Fruit fly (Drosophila melanogaster): ENCODE measurements around the gene wg.

wg gene

DNA sequence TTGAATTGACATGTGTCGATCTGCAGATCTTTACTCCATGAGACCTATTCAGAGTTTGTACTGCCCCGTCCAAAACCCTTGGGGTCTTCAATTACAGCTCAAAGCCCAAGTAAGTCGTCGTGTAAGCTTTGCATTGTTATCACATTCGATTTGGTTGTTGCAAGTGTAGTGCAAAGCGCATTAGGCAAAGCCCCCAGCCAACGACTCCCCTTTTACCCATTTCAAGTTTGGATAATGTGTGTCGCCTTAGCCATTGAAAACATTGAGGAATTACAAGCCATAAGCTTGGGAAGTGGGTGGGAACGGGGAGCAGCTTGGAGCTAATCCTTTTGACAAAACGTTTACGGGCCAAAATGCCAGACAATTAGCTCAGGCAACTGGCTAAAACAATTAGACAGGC is 47.5 kb upstream of the wg start:
- no peak for TF ChIP-seq Dfd (GFP tag; optimal IDR thresholded peaks at IDR 0.05)
- TF ChIP-seq CG9705 (GFP tag; optimal IDR thresholded peaks at IDR 0.05): no peak
- TF ChIP-seq ey (GFP tag; optimal IDR thresholded peaks at IDR 0.05): no peak
- TF ChIP-seq rgr (GFP tag; optimal IDR thresholded peaks at IDR 0.05): no peak
- no peak for TF ChIP-seq sv (GFP tag; optimal IDR thresholded peaks at IDR 0.05)
- TF ChIP-seq lola (GFP tag; optimal IDR thresholded peaks at IDR 0.05): no peak
- no peak for TF ChIP-seq br (GFP tag; optimal IDR thresholded peaks at IDR 0.05)
- no peak for TF ChIP-seq Jra (GFP tag; optimal IDR thresholded peaks at IDR 0.05)
- TF ChIP-seq usp (GFP tag; optimal IDR thresholded peaks at IDR 0.05): no peak
- no peak for TF ChIP-seq psq (GFP tag; optimal IDR thresholded peaks at IDR 0.05)
- TF ChIP-seq pan (optimal IDR thresholded peaks at IDR 0.05): no peak
- TF ChIP-seq N (GFP tag; optimal IDR thresholded peaks at IDR 0.05): no peak
- no peak for TF ChIP-seq HLH106 (tag; optimal IDR thresholded peaks at IDR 0.05)

DNA sequence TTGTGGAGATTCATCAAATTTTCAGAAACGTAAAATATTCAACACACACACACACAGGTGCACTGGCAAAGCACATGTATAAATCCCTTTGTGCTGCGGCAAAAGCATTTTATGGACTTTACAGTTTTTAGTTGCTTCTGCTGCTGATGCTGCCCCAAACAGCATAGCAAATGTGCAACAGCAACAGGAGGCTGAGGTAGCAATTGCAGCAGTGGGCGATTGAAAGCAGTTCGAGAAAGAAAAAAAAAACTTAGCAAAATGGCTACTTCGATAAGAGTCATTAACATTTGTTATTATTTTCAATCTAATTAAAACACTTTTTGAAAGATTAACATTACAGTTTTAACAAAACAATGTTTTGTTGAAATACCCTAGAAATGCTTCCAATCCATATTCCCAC is 46.7 kb upstream of the wg start:
- no peak for TF ChIP-seq Sp1 (GFP tag; optimal IDR thresholded peaks at IDR 0.05)

DNA sequence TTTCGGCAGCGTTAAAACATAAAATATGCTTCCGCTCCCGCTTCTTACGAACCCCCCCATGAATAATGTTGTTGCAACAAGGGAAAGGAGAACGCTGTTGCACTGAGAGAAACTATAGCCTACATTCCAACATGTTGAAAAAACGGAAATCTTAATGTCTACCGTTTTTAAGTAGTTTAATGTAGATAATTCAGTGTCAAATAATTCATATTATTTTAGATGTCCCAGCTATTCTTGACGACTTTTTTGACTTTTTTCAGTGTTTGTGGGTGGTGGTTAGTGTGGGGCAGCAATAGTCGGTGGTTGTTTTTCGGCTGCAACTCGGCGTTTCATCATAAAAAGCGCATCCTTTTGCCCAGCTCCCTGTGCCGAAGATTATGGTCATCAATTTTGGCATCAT is 45.0 kb upstream of the wg start:
- TF ChIP-seq dsf (GFP tag; optimal IDR thresholded peaks at IDR 0.05; ENCODE audit: borderline replicate concordance) (no peak), psq (GFP tag; optimal IDR thresholded peaks at IDR 0.05) (peak; percentile 53), CG32264 (GFP tag; optimal IDR thresholded peaks at IDR 0.05) (no peak), dl (GFP tag; optimal IDR thresholded peaks at IDR 0.05; ENCODE audit: insufficient read depth in 1 of 2, partially characterized antibody in 2 of 2) (no peak), ey (GFP tag; optimal IDR thresholded peaks at IDR 0.05) (peak; percentile 47), HLH106 (tag; optimal IDR thresholded peaks at IDR 0.05) (peak; percentile 18), brk (GFP tag; optimal IDR thresholded peaks at IDR 0.05) (peak; percentile 11), rgr (GFP tag; optimal IDR thresholded peaks at IDR 0.05) (peak; percentile 43), fru (GFP tag; optimal IDR thresholded peaks at IDR 0.05) (peak; percentile 49), Vsx2 (GFP tag; optimal IDR thresholded peaks at IDR 0.05; ENCODE audit: partially characterized antibody) (no peak), Sp1 (GFP tag; optimal IDR thresholded peaks at IDR 0.05) (peak; percentile 59), sv (GFP tag; optimal IDR thresholded peaks at IDR 0.05) (no peak), br (GFP tag; optimal IDR thresholded peaks at IDR 0.05) (peak; percentile 72), jim (GFP tag; optimal IDR thresholded peaks at IDR 0.05) (no peak), sage (GFP tag; optimal IDR thresholded peaks at IDR 0.05) (no peak), pan (optimal IDR thresholded peaks at IDR 0.05) (no peak), CrebA (GFP tag; optimal IDR thresholded peaks at IDR 0.05; ENCODE audit: borderline replicate concordance) (no peak), foxo (GFP tag; optimal IDR thresholded peaks at IDR 0.05) (peak in 1 of 2 experiments; percentile 44), lola (GFP tag; optimal IDR thresholded peaks at IDR 0.05) (no peak), Dfd (GFP tag; optimal IDR thresholded peaks at IDR 0.05) (no peak), Hnf4 (GFP tag; optimal IDR thresholded peaks at IDR 0.05) (peak; percentile 60), CG9705 (GFP tag; optimal IDR thresholded peaks at IDR 0.05) (no peak), h (GFP tag; optimal IDR thresholded peaks at IDR 0.05) (peak; percentile 59), dmrt93B (GFP tag; optimal IDR thresholded peaks at IDR 0.05) (no peak), Hr78 (GFP tag; optimal IDR thresholded peaks at IDR 0.05) (no peak), tai (GFP tag; optimal IDR thresholded peaks at IDR 0.05) (no peak), usp (GFP tag; optimal IDR thresholded peaks at IDR 0.05) (no peak), Jra (GFP tag; optimal IDR thresholded peaks at IDR 0.05) (peak; percentile 26), OdsH (GFP tag; optimal IDR thresholded peaks at IDR 0.05) (peak; percentile 56), Mio (GFP tag; optimal IDR thresholded peaks at IDR 0.05) (no peak), Hr83 (GFP tag; optimal IDR thresholded peaks at IDR 0.05; ENCODE audit: poor library complexity, severe bottlenecking) (no peak), Myc (optimal IDR thresholded peaks at IDR 0.05) (no peak), woc (GFP tag; optimal IDR thresholded peaks at IDR 0.05) (peak; percentile 36), Dif (GFP tag; optimal IDR thresholded peaks at IDR 0.05; ENCODE audit: partially characterized antibody) (no peak), GATAd (GFP tag; optimal IDR thresholded peaks at IDR 0.05) (no peak), Abd-B (GFP tag; optimal IDR thresholded peaks at IDR 0.05) (no peak), Rel (GFP tag; optimal IDR thresholded peaks at IDR 0.05) (no peak), Rel (tag; optimal IDR thresholded peaks at IDR 0.05) (no peak), N (GFP tag; optimal IDR thresholded peaks at IDR 0.05) (no peak)

Data from whole organism, wandering third instar larva.